Worm (Caenorhabditis elegans) whole organism, L4/young adult: Measurements from ENCODE around the gene C04E6.12.

Source experiments
- W03F9.2 ChIP-seq: fragments of 150-350 bp; optimal IDR thresholded peaks from 2 replicates; lab custom pipeline; 2014; ENCODE audit warnings: missing biosample characterization, missing genetic modification characterization
- dao-5 ChIP-seq: sonication (generic microtip); optimal IDR thresholded peaks from 2 replicates; lab custom pipeline; 2016; ENCODE audit warnings: missing genotype, missing genetic modification characterization, moderate library complexity, missing compliant biosample characterization
- him-1 ChIP-seq: sonication (generic microtip); optimal IDR thresholded peaks from 2 replicates; lab custom pipeline; 2016; ENCODE audit warnings: missing genotype, missing genetic modification reagents, missing genetic modification characterization, missing compliant biosample characterization

DNA sequence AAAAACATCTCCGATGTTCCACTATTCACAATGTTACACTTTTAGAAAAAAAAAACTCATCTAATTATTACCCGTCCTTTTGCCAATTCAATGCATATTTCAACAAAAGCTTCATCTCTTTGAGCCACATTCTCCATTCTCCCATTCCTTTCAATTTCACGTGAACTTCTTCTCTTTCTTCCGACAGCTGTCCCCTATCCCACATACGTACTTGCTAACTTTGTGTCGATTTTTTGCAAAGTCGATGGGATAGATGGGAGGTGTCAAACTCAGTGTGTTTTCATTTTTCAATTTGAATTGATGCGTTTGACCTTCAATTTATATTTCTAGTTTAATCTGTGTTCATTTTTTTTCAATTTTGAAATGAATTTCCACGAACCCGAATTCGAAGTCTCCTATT is 28.6 kb downstream of the C04E6.12 start:
- no peak for TF ChIP-seq him-1 (tag; lab: Kevin White, UChicago)
- no peak for TF ChIP-seq dao-5 (tag; lab: Kevin White, UChicago)
- no peak for TF ChIP-seq W03F9.2
